Worm (Caenorhabditis elegans): ENCODE data around the gene T19D12.1.

DNA sequence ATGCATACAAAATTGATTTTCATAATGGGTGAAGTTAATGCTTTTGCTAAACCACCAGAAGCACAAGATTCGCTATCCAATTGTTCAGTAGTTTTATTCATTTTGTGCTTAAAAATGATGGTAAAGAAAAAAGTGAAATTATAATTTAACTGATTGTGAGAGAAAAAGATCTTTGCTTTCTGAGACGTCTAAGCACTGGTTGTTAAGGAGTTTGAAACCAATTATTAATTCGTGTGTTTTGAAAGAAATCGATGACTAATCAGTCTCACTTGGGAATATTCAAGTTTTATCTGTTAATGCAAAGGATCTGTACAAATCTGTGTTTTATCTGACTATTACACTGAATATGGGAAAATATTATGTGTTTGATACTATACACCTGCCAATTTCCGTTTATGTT is 15.0 kb upstream of the T19D12.1 start, which contains the start of gene sra-26:
- TF ChIP-seq tab-1 (GFP tag; IDR thresholded peaks at IDR 0.05) (no peak), flt-1 (GFP tag; IDR thresholded peaks at IDR 0.05) (no peak), T22C8.4 (GFP tag; IDR thresholded peaks at IDR 0.05) (no peak), ztf-29 (GFP tag; IDR thresholded peaks at IDR 0.05) (no peak), klf-2 (GFP tag; conservative IDR thresholded peaks at IDR 0.05) (no peak), ref-1 (GFP tag; conservative IDR thresholded peaks at IDR 0.05) (no peak), cog-1 (tag; optimal IDR thresholded peaks at IDR 0.05) (no peak), med-1 (GFP tag; optimal IDR thresholded peaks at IDR 0.05; ENCODE audit: insufficient read depth) (no peak)
